Worm (Caenorhabditis elegans): ENCODE data around the gene F58D2.5.

The F58D2.5 gene

DNA sequence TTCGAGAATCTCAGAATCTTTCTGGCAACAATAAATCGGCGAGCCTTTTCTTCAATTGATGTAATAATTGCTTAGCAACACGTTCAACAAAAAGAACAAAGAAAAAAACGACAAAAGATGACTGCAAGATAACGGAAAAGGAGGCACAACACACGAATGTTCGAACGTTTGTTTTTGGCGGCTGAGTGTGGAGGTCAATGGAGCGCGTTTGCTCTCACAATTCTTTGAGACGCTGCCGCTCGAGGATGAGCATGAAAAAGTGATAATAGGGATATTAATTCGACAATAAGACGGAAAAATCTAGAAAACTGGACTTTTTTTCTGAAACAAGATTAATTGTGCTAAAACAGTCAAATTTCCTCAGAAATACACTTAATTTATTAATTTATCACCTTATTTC is 12.8 kb upstream of the F58D2.5 start:
- TF ChIP-seq fos-1 (tag; optimal IDR thresholded peaks at IDR 0.05) (peak; percentile 7), Y55F3AM.14 (GFP tag; optimal IDR thresholded peaks at IDR 0.05) (no peak), gmeb-1 (tag; optimal IDR thresholded peaks at IDR 0.05) (peak; percentile 65), nhr-12 (tag; optimal IDR thresholded peaks at IDR 0.05) (no peak), ceh-16 (tag; optimal IDR thresholded peaks at IDR 0.05) (no peak), aly-2 (tag; optimal IDR thresholded peaks at IDR 0.05) (no peak), nhr-23 (tag; optimal IDR thresholded peaks at IDR 0.05) (no peak), sma-3 (GFP tag; optimal IDR thresholded peaks at IDR 0.05) (no peak), R02D3.7 (tag; optimal IDR thresholded peaks at IDR 0.05) (no peak), nhr-129 (tag; optimal IDR thresholded peaks at IDR 0.05) (peak; percentile 84), unc-55 (GFP tag; optimal IDR thresholded peaks at IDR 0.05) (peak; percentile 50), C34F6.9 (tag; optimal IDR thresholded peaks at IDR 0.05) (peak; percentile 38), F13H6.1 (tag; optimal IDR thresholded peaks at IDR 0.05) (no peak), lsy-2 (tag; optimal IDR thresholded peaks at IDR 0.05) (peak in 1 of 2 experiments; percentile 45), nhr-237 (tag; optimal IDR thresholded peaks at IDR 0.05) (no peak)

- TF ChIP-seq ceh-16 (tag; optimal IDR thresholded peaks at IDR 0.05) (no peak), dmd-4 (tag; optimal IDR thresholded peaks at IDR 0.05) (no peak), skn-1 (tag; optimal IDR thresholded peaks at IDR 0.05) (no peak), C34F6.9 (tag; optimal IDR thresholded peaks at IDR 0.05) (no peak), elt-1 (tag; optimal IDR thresholded peaks at IDR 0.05) (no peak), nhr-11 (tag; optimal IDR thresholded peaks at IDR 0.05) (no peak)
Measured at ce11 chrIV:13204037-13204436, 10.9 kb upstream of the F58D2.5 start, which contains the start of gene ced-3. Gene ced-3 (minus strand): TSS chrIV:13204137.

- TF ChIP-seq fos-1 (tag; optimal IDR thresholded peaks at IDR 0.05) (no peak), ama-1 (optimal IDR thresholded peaks at IDR 0.05) (no peak), lin-13 (GFP tag; optimal IDR thresholded peaks at IDR 0.05) (no peak)
Measured at ce11 chrIV:13197282-13197681, 4.1 kb upstream of the F58D2.5 start, which contains the start of gene C48D1.1. Gene C48D1.1 (minus strand): TSS chrIV:13197382.

- TF ChIP-seq nhr-237 (tag; optimal IDR thresholded peaks at IDR 0.05) (no peak), mbf-1 (tag; optimal IDR thresholded peaks at IDR 0.05) (no peak), zag-1 (tag; optimal IDR thresholded peaks at IDR 0.05) (no peak), ztf-11 (tag; optimal IDR thresholded peaks at IDR 0.05) (no peak), ztf-1 (GFP tag; conservative IDR thresholded peaks at IDR 0.05) (no peak), ZK546.5 (tag; optimal IDR thresholded peaks at IDR 0.05) (no peak), mdl-1 (tag; optimal IDR thresholded peaks at IDR 0.05) (no peak), dmd-4 (tag; optimal IDR thresholded peaks at IDR 0.05) (no peak), blmp-1 (tag; optimal IDR thresholded peaks at IDR 0.05; ENCODE audit: insufficient read depth) (no peak), sem-4 (tag; optimal IDR thresholded peaks at IDR 0.05) (no peak), egl-27 (tag; optimal IDR thresholded peaks at IDR 0.05) (no peak), ceh-16 (tag; optimal IDR thresholded peaks at IDR 0.05) (no peak), nhr-25 (tag; optimal IDR thresholded peaks at IDR 0.05) (no peak), ceh-82 (tag; optimal IDR thresholded peaks at IDR 0.05) (no peak), F13H6.1 (tag; optimal IDR thresholded peaks at IDR 0.05) (no peak), sma-3 (GFP tag; optimal IDR thresholded peaks at IDR 0.05) (no peak), ama-1 (optimal IDR thresholded peaks at IDR 0.05) (no peak), nhr-23 (tag; optimal IDR thresholded peaks at IDR 0.05) (no peak), skn-1 (tag; optimal IDR thresholded peaks at IDR 0.05) (no peak), elt-1 (tag; optimal IDR thresholded peaks at IDR 0.05) (no peak)
Measured at ce11 chrIV:13190075-13190474, 3.1 kb downstream of the F58D2.5 start.

- TF ChIP-seq nhr-77 (tag; optimal IDR thresholded peaks at IDR 0.05), result no peak
- no peak for TF ChIP-seq ztf-1 (GFP tag; conservative IDR thresholded peaks at IDR 0.05)
- TF ChIP-seq unc-55 (GFP tag; optimal IDR thresholded peaks at IDR 0.05), result no peak
- no peak for TF ChIP-seq blmp-1 (tag; optimal IDR thresholded peaks at IDR 0.05; ENCODE audit: insufficient read depth)
- no peak for TF ChIP-seq sem-4 (tag; optimal IDR thresholded peaks at IDR 0.05)
- no peak for TF ChIP-seq lin-39 (tag; optimal IDR thresholded peaks at IDR 0.05)
- TF ChIP-seq ztf-4 (tag; optimal IDR thresholded peaks at IDR 0.05), result no peak
- no peak for TF ChIP-seq mbf-1 (tag; optimal IDR thresholded peaks at IDR 0.05)
- TF ChIP-seq ceh-16 (tag; optimal IDR thresholded peaks at IDR 0.05), result no peak
- TF ChIP-seq C34F6.9 (tag; optimal IDR thresholded peaks at IDR 0.05), result no peak
- TF ChIP-seq snpc-4 (tag; optimal IDR thresholded peaks at IDR 0.05), result no peak
- no peak for TF ChIP-seq ceh-82 (tag; optimal IDR thresholded peaks at IDR 0.05)
- TF ChIP-seq R02D3.7 (tag; optimal IDR thresholded peaks at IDR 0.05), result no peak
- no peak for TF ChIP-seq crh-2 (tag; optimal IDR thresholded peaks at IDR 0.05)
- no peak for TF ChIP-seq fos-1 (tag; optimal IDR thresholded peaks at IDR 0.05)
- no peak for TF ChIP-seq dmd-4 (tag; optimal IDR thresholded peaks at IDR 0.05)
Measured at ce11 chrIV:13189467-13189866, 3.7 kb downstream of the F58D2.5 start, which contains the start of gene F58D2.2. Gene F58D2.2 (plus strand): TSS chrIV:13189767.
